Worm (Caenorhabditis elegans) whole organism, L4 larva: Measurements from ENCODE around the gene col-95.

Source experiments
- D1046.2 ChIP-seq: fragments of 200-800 bp; sonication (Bioruptor generic); IDR thresholded peaks from 2 replicates; pipeline ENCODE4 v1.3.6; 2022; ENCODE audit warnings: missing genetic modification characterization, missing compliant biosample characterization
- F10B5.3 ChIP-seq: sonication (generic microtip); optimal IDR thresholded peaks from 2 replicates; lab custom pipeline; 2016; ENCODE audit warnings: mild to moderate bottlenecking, missing genetic modification characterization, missing compliant biosample characterization
- F44E2.7 ChIP-seq: fragments of 200-800 bp; sonication (Bioruptor generic); IDR thresholded peaks from 2 replicates; pipeline ENCODE4 v2.1.2; 2022; ENCODE audit warnings: missing genetic modification characterization, missing compliant biosample characterization
- F49E8.2 ChIP-seq: sonication (generic microtip); optimal IDR thresholded peaks from 2 replicates; lab custom pipeline; 2016; ENCODE audit warnings: missing compliant biosample characterization, mild to moderate bottlenecking, missing genetic modification characterization, borderline replicate concordance
- R02D3.7 ChIP-seq: fragments of 150-350 bp; sonication (generic microtip); optimal IDR thresholded peaks from 3 replicates; lab custom pipeline; 2014; ENCODE audit warnings: missing biosample characterization, missing genetic modification characterization
- T26A8.4 ChIP-seq: fragments of 200-800 bp; sonication (Bioruptor generic); IDR thresholded peaks from 2 replicates; pipeline ENCODE4 v1.3.6; 2022; ENCODE audit warnings: missing genetic modification characterization, missing compliant biosample characterization
- Y48G9A.11 ChIP-seq: fragments of 200-800 bp; sonication (Bioruptor generic); IDR thresholded peaks from 2 replicates; pipeline ENCODE4 v1.3.6; 2022; ENCODE audit warnings: missing genetic modification reagents, missing genetic modification characterization, missing compliant biosample characterization
- Y5F2A.4 ChIP-seq: fragments of 200-800 bp; sonication (Bioruptor generic); optimal IDR thresholded peaks from 2 replicates; lab custom pipeline; 2018; ENCODE audit warnings: mild to moderate bottlenecking, missing genetic modification characterization, missing compliant biosample characterization
- ZK337.2 ChIP-seq: fragments of 200-800 bp; sonication (Bioruptor generic); IDR thresholded peaks from 2 replicates; pipeline ENCODE4 v1.3.6; 2022; ENCODE audit warnings: missing genetic modification reagents, missing genetic modification characterization, missing compliant biosample characterization
- ZK546.5 ChIP-seq, 2 experiments: sonication (generic microtip); optimal IDR thresholded peaks; 2 replicates each; lab custom pipeline; 2017; ENCODE audit warnings: missing biosample characterization in 2 of 2, missing genetic modification characterization in 2 of 2
- ama-1 ChIP-seq: fragments of 150-350 bp; optimal IDR thresholded peaks from 2 replicates; lab custom pipeline; 2014; ENCODE audit warnings: inconsistent platforms, mixed read lengths
- arid-1 ChIP-seq: fragments of 200-800 bp; sonication (Bioruptor generic); conservative IDR thresholded peaks from 2 replicates; pipeline ENCODE4 v1.3.6; 2022; ENCODE audit warnings: missing genetic modification reagents, missing genetic modification characterization, missing compliant biosample characterization
- attf-4 ChIP-seq: sonication (generic microtip); optimal IDR thresholded peaks from 3 replicates; lab custom pipeline; 2017; ENCODE audit warnings: missing biosample characterization, missing genetic modification characterization
- ceh-32 ChIP-seq: sonication (generic microtip); optimal IDR thresholded peaks from 2 replicates; lab custom pipeline; 2016; ENCODE audit warnings: mild to moderate bottlenecking, missing genetic modification characterization, missing compliant biosample characterization; ENCODE audit not compliant: poor library complexity
- ceh-44 ChIP-seq: fragments of 200-800 bp; sonication (Bioruptor generic); IDR thresholded peaks from 2 replicates; pipeline ENCODE4 v1.3.6; 2022; ENCODE audit warnings: missing genetic modification reagents, missing genetic modification characterization, missing compliant biosample characterization
- daf-12 ChIP-seq: fragments of 150-350 bp; optimal IDR thresholded peaks from 2 replicates; lab custom pipeline; 2014; ENCODE audit warnings: missing biosample characterization, missing genetic modification reagents, missing genetic modification characterization
- dmd-8 ChIP-seq: fragments of 200-800 bp; sonication (Bioruptor generic); IDR thresholded peaks from 2 replicates; pipeline ENCODE4 v1.3.6; 2022; ENCODE audit warnings: missing genetic modification characterization, missing compliant biosample characterization
- dmd-9 ChIP-seq: fragments of 200-800 bp; sonication (Bioruptor generic); IDR thresholded peaks from 2 replicates; pipeline ENCODE4 v1.3.6; 2022; ENCODE audit warnings: missing genetic modification reagents, missing genetic modification characterization, missing compliant biosample characterization
- dpl-1 ChIP-seq: fragments of 150-350 bp; optimal IDR thresholded peaks from 2 replicates; lab custom pipeline; 2014; ENCODE audit warnings: missing biosample characterization, missing genetic modification reagents, missing genetic modification characterization
- egl-43 ChIP-seq: fragments of 200-800 bp; sonication (Bioruptor generic); IDR thresholded peaks from 2 replicates; pipeline ENCODE4 v1.3.6; 2022; ENCODE audit warnings: missing genetic modification reagents, missing genetic modification characterization, missing compliant biosample characterization
- fkh-10 ChIP-seq: fragments of 150-350 bp; optimal IDR thresholded peaks from 2 replicates; lab custom pipeline; 2014; ENCODE audit warnings: missing biosample characterization, missing genetic modification reagents, missing genetic modification characterization
- fos-1 ChIP-seq: fragments of 150-350 bp; optimal IDR thresholded peaks from 2 replicates; lab custom pipeline; 2014; ENCODE audit warnings: missing biosample characterization, missing genetic modification characterization
- gei-8 ChIP-seq: fragments of 200-800 bp; sonication (Bioruptor generic); optimal IDR thresholded peaks from 2 replicates; lab custom pipeline; 2018; ENCODE audit warnings: mild to moderate bottlenecking, missing genetic modification characterization, missing compliant biosample characterization
- hif-1 ChIP-seq, 2 experiments: sonication (generic microtip); optimal IDR thresholded peaks; 2 replicates each; lab custom pipeline; 2016 to 2017; ENCODE audit warnings: missing compliant biosample characterization in 2 of 2, missing genetic modification characterization in 2 of 2, missing genetic modification reagents in 2 of 2, missing genotype in 2 of 2, mild to moderate bottlenecking in 1 of 2
- hlh-11 ChIP-seq: fragments of 200-800 bp; sonication (Bioruptor generic); optimal IDR thresholded peaks from 2 replicates; lab custom pipeline; 2018; ENCODE audit warnings: mild to moderate bottlenecking, missing genetic modification characterization, missing compliant biosample characterization
- hmg-1.1 ChIP-seq: fragments of 200-800 bp; sonication (Bioruptor generic); IDR thresholded peaks from 2 replicates; pipeline ENCODE4 v1.3.6; 2022; ENCODE audit warnings: missing genetic modification reagents, missing genetic modification characterization, missing compliant biosample characterization
- jun-1 ChIP-seq: fragments of 150-350 bp; optimal IDR thresholded peaks from 2 replicates; lab custom pipeline; 2014; ENCODE audit warnings: missing biosample characterization, missing genetic modification reagents, missing genetic modification characterization
- lim-7 ChIP-seq: fragments of 200-800 bp; sonication (Bioruptor generic); IDR thresholded peaks from 2 replicates; pipeline ENCODE4 v1.3.6; 2022; ENCODE audit warnings: missing genetic modification characterization, missing compliant biosample characterization
- lin-13 ChIP-seq: fragments of 150-350 bp; optimal IDR thresholded peaks from 2 replicates; lab custom pipeline; 2014; ENCODE audit warnings: missing biosample characterization, missing genetic modification reagents, missing genetic modification characterization
- lin-15B ChIP-seq: fragments of 150-350 bp; sonication (generic microtip); optimal IDR thresholded peaks from 3 replicates; lab custom pipeline; 2014; ENCODE audit warnings: missing biosample characterization, missing genetic modification characterization
- lin-29 ChIP-seq: fragments of 200-800 bp; sonication (Bioruptor generic); IDR thresholded peaks from 2 replicates; pipeline ENCODE4 v1.3.6; 2022; ENCODE audit warnings: missing genetic modification reagents, missing genetic modification characterization, missing compliant biosample characterization
- lin-38 ChIP-seq: fragments of 200-800 bp; sonication (Bioruptor generic); IDR thresholded peaks from 2 replicates; pipeline ENCODE4 v1.3.6; 2022; ENCODE audit warnings: missing genetic modification reagents, missing genetic modification characterization, missing compliant biosample characterization
- lir-3 ChIP-seq: sonication (generic microtip); optimal IDR thresholded peaks from 2 replicates; lab custom pipeline; 2016; ENCODE audit warnings: mild to moderate bottlenecking, missing genetic modification characterization, missing compliant biosample characterization
- mdl-1 ChIP-seq, 2 experiments: fragments of 150-350 bp in 1 of 2; sonication (generic microtip) in 1 of 2; optimal IDR thresholded peaks; 2 replicates each; lab custom pipeline; 2014 to 2017; ENCODE audit warnings: missing biosample characterization in 2 of 2, missing genetic modification characterization in 2 of 2
- mdt-29 ChIP-seq: fragments of 200-800 bp; sonication (Bioruptor generic); IDR thresholded peaks from 2 replicates; pipeline ENCODE4 v1.3.6; 2022; ENCODE audit warnings: missing genetic modification reagents, missing genetic modification characterization, missing compliant biosample characterization
- mep-1 ChIP-seq: fragments of 150-350 bp; sonication (generic microtip); optimal IDR thresholded peaks from 3 replicates; lab custom pipeline; 2014; ENCODE audit warnings: missing biosample characterization, missing genetic modification characterization
- nhr-111 ChIP-seq: fragments of 200-800 bp; sonication (Bioruptor generic); optimal IDR thresholded peaks from 2 replicates; lab custom pipeline; 2018; ENCODE audit warnings: mild to moderate bottlenecking, missing genetic modification characterization, missing compliant biosample characterization
- nhr-41 ChIP-seq: fragments of 200-800 bp; sonication (Bioruptor generic); IDR thresholded peaks from 2 replicates; pipeline ENCODE4 v1.3.6; 2022; ENCODE audit warnings: missing genetic modification reagents, missing genetic modification characterization, missing compliant biosample characterization
- nhr-42 ChIP-seq: fragments of 200-800 bp; sonication (Bioruptor generic); IDR thresholded peaks from 2 replicates; pipeline ENCODE4 v1.3.6; 2022; ENCODE audit warnings: missing genetic modification characterization, missing compliant biosample characterization
- nhr-76 ChIP-seq: fragments of 150-350 bp; optimal IDR thresholded peaks from 2 replicates; lab custom pipeline; 2014; ENCODE audit warnings: missing biosample characterization, missing genetic modification characterization
- sdz-12 ChIP-seq: fragments of 200-800 bp; sonication (Bioruptor generic); optimal IDR thresholded peaks from 2 replicates; lab custom pipeline; 2018; ENCODE audit warnings: mild to moderate bottlenecking, missing genetic modification characterization, missing compliant biosample characterization
- set-16 ChIP-seq: fragments of 200-800 bp; sonication (Bioruptor generic); IDR thresholded peaks from 2 replicates; pipeline ENCODE4 v1.3.6; 2022; ENCODE audit warnings: missing genetic modification reagents, missing genetic modification characterization, missing compliant biosample characterization
- skn-1 ChIP-seq: fragments of 150-350 bp; optimal IDR thresholded peaks from 2 replicates; lab custom pipeline; 2014; ENCODE audit warnings: missing biosample characterization, missing genetic modification characterization
- snpc-4 ChIP-seq: fragments of 150-350 bp; optimal IDR thresholded peaks from 2 replicates; lab custom pipeline; 2014; ENCODE audit warnings: missing biosample characterization, missing genetic modification characterization
- spr-1 ChIP-seq: sonication (generic microtip); optimal IDR thresholded peaks from 2 replicates; lab custom pipeline; 2016; ENCODE audit warnings: mild to moderate bottlenecking, missing genetic modification characterization, missing compliant biosample characterization
- tag-97 ChIP-seq: fragments of 200-800 bp; sonication (Bioruptor generic); IDR thresholded peaks from 2 replicates; pipeline ENCODE4 v1.3.6; 2022; ENCODE audit warnings: missing genetic modification characterization, missing compliant biosample characterization
- tra-1 ChIP-seq: fragments of 200-800 bp; sonication (Bioruptor generic); IDR thresholded peaks from 2 replicates; pipeline ENCODE4 v1.3.6; 2022; ENCODE audit warnings: missing genetic modification reagents, missing genetic modification characterization, missing compliant biosample characterization
- unc-39 ChIP-seq: sonication (generic microtip); optimal IDR thresholded peaks from 2 replicates; lab custom pipeline; 2017; ENCODE audit warnings: missing biosample characterization, missing genetic modification characterization
- zag-1 ChIP-seq: fragments of 150-350 bp; optimal IDR thresholded peaks from 2 replicates; lab custom pipeline; 2014; ENCODE audit warnings: missing biosample characterization, missing genetic modification characterization
- zfp-3 ChIP-seq: fragments of 200-800 bp; sonication (Bioruptor generic); conservative IDR thresholded peaks from 2 replicates; pipeline ENCODE4 v1.3.6; 2022; ENCODE audit warnings: missing genetic modification reagents, missing genetic modification characterization, missing compliant biosample characterization
- zip-11 ChIP-seq: fragments of 200-800 bp; sonication (Bioruptor generic); IDR thresholded peaks from 2 replicates; pipeline ENCODE4 v1.3.6; 2022; ENCODE audit warnings: missing genetic modification characterization, missing compliant biosample characterization
- zip-2 ChIP-seq: fragments of 150-350 bp; optimal IDR thresholded peaks from 2 replicates; lab custom pipeline; 2014; ENCODE audit warnings: missing biosample characterization, missing genetic modification characterization
- ztf-7 ChIP-seq: fragments of 150-350 bp; optimal IDR thresholded peaks from 2 replicates; lab custom pipeline; 2014; ENCODE audit warnings: missing biosample characterization, missing genetic modification characterization

Gene col-95

DNA sequence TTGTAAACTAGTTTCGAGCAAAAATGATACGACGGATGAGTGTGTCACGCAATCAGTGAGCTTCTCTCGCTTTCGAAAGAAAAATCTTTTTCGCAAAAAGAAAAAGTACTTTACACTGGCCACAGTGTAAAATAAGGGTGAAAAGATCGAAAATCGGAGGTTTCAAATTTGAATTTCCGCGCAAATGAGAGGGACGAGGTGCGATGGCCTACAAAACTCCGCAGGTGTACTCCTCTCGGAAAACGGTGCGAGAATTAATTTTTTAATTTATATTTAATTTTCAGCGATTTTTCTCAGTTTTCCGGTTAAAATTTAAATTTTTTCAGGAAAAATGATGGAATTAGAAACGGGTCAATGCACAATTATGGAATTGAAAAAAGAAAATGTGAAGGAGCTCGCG is 42.9 kb downstream of the col-95 start, which contains the start of gene mrt-2 (continued):
- TF ChIP-seq F44E2.7 = no peak
- TF ChIP-seq zip-11 (GFP tag; lab: Robert Waterston, UW) = no peak
- no peak for TF ChIP-seq skn-1 (tag; lab: Kevin White, UChicago)
- TF ChIP-seq mdt-29 (GFP tag; lab: Robert Waterston, UW) = no peak
- no peak for TF ChIP-seq nhr-41
- TF ChIP-seq lir-3 = no peak
- TF ChIP-seq ztf-7 = peak; percentile 16
- TF ChIP-seq R02D3.7 (tag; lab: Kevin White, UChicago) = no peak
- TF ChIP-seq Y48G9A.11 (GFP tag; lab: Robert Waterston, UW) = no peak; the same call in 1 of the 2 replicates
- TF ChIP-seq fkh-10 (GFP tag; lab: Kevin White, UChicago) = no peak
- no peak for TF ChIP-seq Y5F2A.4 (GFP tag; lab: Kevin White, UChicago)
- no peak for TF ChIP-seq hmg-1.1
- no peak for TF ChIP-seq lin-29 (GFP tag; lab: Robert Waterston, UW)
- TF ChIP-seq nhr-76 (tag; lab: Kevin White, UChicago) = no peak
- no peak for TF ChIP-seq lin-15B
- TF ChIP-seq F10B5.3 (tag; lab: Kevin White, UChicago) = no peak
- no peak for TF ChIP-seq mdl-1 (tag; optimal IDR thresholded peaks at IDR 0.05; lab: Kevin White, UChicago)
- no peak for TF ChIP-seq lim-7 (GFP tag; lab: Robert Waterston, UW)
- 0 out of 2 replicates have a peak, but pooled peaks have one; percentile 39 for TF ChIP-seq dmd-9 (GFP tag; lab: Robert Waterston, UW)
- TF ChIP-seq spr-1 (tag; lab: Kevin White, UChicago) = peak; percentile 27
- no peak for TF ChIP-seq D1046.2 (GFP tag; lab: Robert Waterston, UW)
- peak; percentile 90 for TF ChIP-seq ZK337.2 (GFP tag; lab: Robert Waterston, UW)
- TF ChIP-seq lin-13 (GFP tag; lab: Kevin White, UChicago) = peak; percentile 45
- no peak for TF ChIP-seq zfp-3 (GFP tag; lab: Robert Waterston, UW)
- TF ChIP-seq ceh-44 (GFP tag; lab: Robert Waterston, UW) = 0 out of 2 replicates have a peak, but pooled peaks have one; percentile 2
- no peak for TF ChIP-seq set-16 (GFP tag; lab: Robert Waterston, UW)
- peak in 1 of 2 experiments; percentile 93 for TF ChIP-seq hif-1 (tag; optimal IDR thresholded peaks at IDR 0.05; lab: Kevin White, UChicago)
- no peak for TF ChIP-seq egl-43
- no peak for TF ChIP-seq jun-1 (tag; lab: Kevin White, UChicago)
- TF ChIP-seq F49E8.2 = no peak
- TF ChIP-seq hlh-11 (tag; lab: Kevin White, UChicago) = no peak
- TF ChIP-seq dpl-1 (GFP tag; lab: Kevin White, UChicago) = peak; percentile 97
- no peak for TF ChIP-seq snpc-4 (tag; lab: Kevin White, UChicago)
- no peak for TF ChIP-seq ceh-32 (tag; lab: Kevin White, UChicago)
- TF ChIP-seq mep-1 (tag; lab: Kevin White, UChicago) = peak; percentile 76
- TF ChIP-seq dmd-8 = no peak
- TF ChIP-seq arid-1 = 0 out of 2 replicates have a peak, but pooled peaks have one; percentile 23
- no peak for TF ChIP-seq fos-1
- no peak for TF ChIP-seq tag-97 (GFP tag; lab: Robert Waterston, UW)
- no peak; the same call in 1 of the 2 replicates for TF ChIP-seq tra-1 (GFP tag; lab: Robert Waterston, UW)
- TF ChIP-seq nhr-111 (GFP tag; lab: Kevin White, UChicago) = no peak
- no peak; the same call in 1 of the 2 replicates for TF ChIP-seq nhr-42 (GFP tag; lab: Robert Waterston, UW)
- 0 out of 2 replicates have a peak, but pooled peaks have one; percentile 48 for TF ChIP-seq T26A8.4 (GFP tag; lab: Robert Waterston, UW)
- TF ChIP-seq zag-1 = no peak
- TF ChIP-seq attf-4 (tag; lab: Kevin White, UChicago) = no peak
- TF ChIP-seq gei-8 (GFP tag; lab: Kevin White, UChicago) = no peak
- TF ChIP-seq lin-38 (GFP tag; lab: Robert Waterston, UW) = peak; percentile 70
- no peak for TF ChIP-seq zip-2
- no peak for TF ChIP-seq daf-12 (tag; lab: Kevin White, UChicago)
- TF ChIP-seq sdz-12 (GFP tag; lab: Kevin White, UChicago) = peak; percentile 4
- no peak for TF ChIP-seq ZK546.5 (tag; optimal IDR thresholded peaks at IDR 0.05; lab: Kevin White, UChicago)
- TF ChIP-seq ama-1 (lab: Kevin White, UChicago) = no peak
- no peak for TF ChIP-seq unc-39 (tag; lab: Kevin White, UChicago)
